Worm (Caenorhabditis elegans) whole organism, young adult: ENCODE results near the gene C03B1.9.

ENCODE experiments used
- D2030.7 ChIP-seq: fragments of 200-800 bp; sonication (Bioruptor generic); IDR thresholded peaks from 2 replicates; pipeline ENCODE4 v1.3.6; 2022; ENCODE audit warnings: missing genetic modification reagents, missing genetic modification characterization, missing compliant biosample characterization
- F10E7.11 ChIP-seq: sonication (generic microtip); optimal IDR thresholded peaks from 2 replicates; lab custom pipeline; 2017; ENCODE audit warnings: mild to moderate bottlenecking, missing genetic modification characterization, moderate library complexity, missing compliant biosample characterization
- T07F8.4 ChIP-seq: sonication (generic microtip); optimal IDR thresholded peaks from 2 replicates; lab custom pipeline; 2016; ENCODE audit warnings: mild to moderate bottlenecking, missing genetic modification characterization, moderate library complexity, missing compliant biosample characterization
- Y67H2A.10 ChIP-seq: fragments of 200-800 bp; sonication (Bioruptor generic); conservative IDR thresholded peaks from 2 replicates; pipeline ENCODE4 v1.3.6; 2022; ENCODE audit warnings: missing genetic modification reagents, missing genetic modification characterization, missing compliant biosample characterization
- aptf-2 ChIP-seq: fragments of 200-800 bp; sonication (Bioruptor generic); conservative IDR thresholded peaks from 2 replicates; pipeline ENCODE4 v1.3.6; 2022; ENCODE audit warnings: missing genetic modification reagents, missing genetic modification characterization, missing compliant biosample characterization
- let-607 ChIP-seq, 2 experiments: fragments of 200-800 bp in 1 of 2; sonication (Bioruptor generic) in 1 of 2; sonication (generic microtip) in 1 of 2; optimal IDR thresholded peaks; 2 replicates each; lab custom pipeline; 2016 to 2018; ENCODE audit warnings: mild to moderate bottlenecking in 2 of 2, missing compliant biosample characterization in 2 of 2, missing genetic modification characterization in 2 of 2, moderate library complexity in 2 of 2, missing genotype in 1 of 2
- nfya-1 ChIP-seq: sonication (generic microtip); optimal IDR thresholded peaks from 2 replicates; lab custom pipeline; 2017; ENCODE audit warnings: antibody characterized with exemption, missing compliant biosample characterization, missing genetic modification characterization, borderline replicate concordance; ENCODE audit not compliant: insufficient read depth
- rcor-1 ChIP-seq: fragments of 200-800 bp; sonication (Bioruptor generic); IDR thresholded peaks from 2 replicates; pipeline ENCODE4 v1.3.6; 2022; ENCODE audit warnings: missing genetic modification reagents, missing genetic modification characterization, missing compliant biosample characterization
- sptf-2 ChIP-seq: fragments of 200-800 bp; sonication (Bioruptor generic); optimal IDR thresholded peaks from 2 replicates; lab custom pipeline; 2018; ENCODE audit warnings: mild to moderate bottlenecking, missing genetic modification characterization, missing compliant biosample characterization
- unc-130 ChIP-seq: sonication (generic microtip); optimal IDR thresholded peaks from 2 replicates; lab custom pipeline; 2016; ENCODE audit warnings: missing genetic modification reagents, missing genetic modification characterization, missing compliant biosample characterization

ce11 chrX:6341513-6341912, 5.4 kb downstream of the C03B1.9 start, which contains the start of gene C03B1.7:
- TF ChIP-seq nfya-1 (tag; lab: Kevin White, UChicago) (no peak), unc-130 (GFP tag; lab: Kevin White, UChicago) (no peak), sptf-2 (GFP tag; lab: Kevin White, UChicago) (no peak), F10E7.11 (tag; lab: Kevin White, UChicago) (no peak), Y67H2A.10 (GFP tag; lab: Robert Waterston, UW) (no peak), T07F8.4 (no peak), D2030.7 (no peak), aptf-2 (GFP tag; lab: Robert Waterston, UW) (no peak), rcor-1 (GFP tag; lab: Robert Waterston, UW) (no peak), let-607 (tag; optimal IDR thresholded peaks at IDR 0.05; lab: Kevin White, UChicago) (no peak)
